Fruit fly (Drosophila melanogaster): ENCODE results near the gene Nhe2.

Nhe2 gene

dm6 chr2L:21163311-21163842, 59.0 kb downstream of the Nhe2 start, which contains the start of gene Noc2 (continued):
- TF ChIP-seq ci (GFP tag; IDR thresholded peaks at IDR 0.05) (0 out of 3 replicates have a peak, but pooled peaks have one; percentile 40), oc (tag; optimal IDR thresholded peaks at IDR 0.05) (no peak), fd64A (GFP tag; optimal IDR thresholded peaks at IDR 0.05) (no peak), Usf (GFP tag; optimal IDR thresholded peaks at IDR 0.05) (peak; percentile 24), emc (GFP tag; optimal IDR thresholded peaks at IDR 0.05) (no peak), Vsx1 (GFP tag; optimal IDR thresholded peaks at IDR 0.05) (no peak), CG30403 (GFP tag; optimal IDR thresholded peaks at IDR 0.05) (peak; percentile 63), hb (GFP tag; IDR thresholded peaks at IDR 0.05; ENCODE audit: partially characterized antibody) (no peak), CG2199 (GFP tag; IDR thresholded peaks at IDR 0.05) (no peak), CG10209 (GFP tag; optimal IDR thresholded peaks at IDR 0.05) (peak; percentile 27), btn (GFP tag; optimal IDR thresholded peaks at IDR 0.05) (no peak), CG2202 (tag; optimal IDR thresholded peaks at IDR 0.05) (no peak), chn (GFP tag; optimal IDR thresholded peaks at IDR 0.05) (peak; percentile 36), CG7839 (tag; optimal IDR thresholded peaks at IDR 0.05) (peak; percentile 49), Adf1 (GFP tag; IDR thresholded peaks at IDR 0.05) (no peak), fd102C (GFP tag; optimal IDR thresholded peaks at IDR 0.05) (no peak), CG10147 (GFP tag; optimal IDR thresholded peaks at IDR 0.05) (no peak), Ssrp (tag; optimal IDR thresholded peaks at IDR 0.05) (peak; percentile 29), Atf-2 (GFP tag; optimal IDR thresholded peaks at IDR 0.05) (no peak), al (GFP tag; IDR thresholded peaks at IDR 0.05) (peak; percentile 46; the same call in 1 of the 2 replicates), tgo (GFP tag; IDR thresholded peaks at IDR 0.05) (peak; percentile 46; the same call in 2 of the 3 replicates), jigr1 (GFP tag; IDR thresholded peaks at IDR 0.05) (peak; percentile 47; the same call in 2 of the 3 replicates), Mad (GFP tag; optimal IDR thresholded peaks at IDR 0.05) (peak; percentile 13), vfl (GFP tag; optimal IDR thresholded peaks at IDR 0.05) (no peak), CG16779 (GFP tag; IDR thresholded peaks at IDR 0.05) (peak; percentile 65), CG33213 (GFP tag; optimal IDR thresholded peaks at IDR 0.05) (peak; percentile 45), E2f1 (GFP tag; IDR thresholded peaks at IDR 0.05) (peak; percentile 51), CG13296 (GFP tag; optimal IDR thresholded peaks at IDR 0.05) (peak; percentile 21), CG14667 (GFP tag; IDR thresholded peaks at IDR 0.05) (peak; percentile 43), eve (GFP tag; optimal IDR thresholded peaks at IDR 0.05) (no peak), CG10462 (GFP tag; optimal IDR thresholded peaks at IDR 0.05) (peak; percentile 6), Dll (GFP tag; IDR thresholded peaks at IDR 0.05; ENCODE audit: partially characterized antibody) (no peak), insv (GFP tag; optimal IDR thresholded peaks at IDR 0.05) (no peak), Hmr (GFP tag; optimal IDR thresholded peaks at IDR 0.05) (peak; percentile 25), CG1603 (tag; optimal IDR thresholded peaks at IDR 0.05) (peak; percentile 51), ase (GFP tag; IDR thresholded peaks at IDR 0.05) (peak; percentile 37; the same call in 1 of the 3 replicates), CG9437 (GFP tag; optimal IDR thresholded peaks at IDR 0.05) (peak; percentile 14), CoRest (tag; optimal IDR thresholded peaks at IDR 0.05) (peak; percentile 60), CG34376 (GFP tag; optimal IDR thresholded peaks at IDR 0.05) (no peak), Deaf1 (tag; optimal IDR thresholded peaks at IDR 0.05) (no peak), Fer1 (GFP tag; optimal IDR thresholded peaks at IDR 0.05) (peak; percentile 4), grn (GFP tag; optimal IDR thresholded peaks at IDR 0.05) (no peak), CG10979 (tag; optimal IDR thresholded peaks at IDR 0.05) (peak; percentile 36), CG5245 (GFP tag; optimal IDR thresholded peaks at IDR 0.05) (peak; percentile 26), CG16815 (GFP tag; optimal IDR thresholded peaks at IDR 0.05) (no peak), CG2120 (GFP tag; optimal IDR thresholded peaks at IDR 0.05) (peak; percentile 58), dpn (GFP tag; optimal IDR thresholded peaks at IDR 0.05) (peak; percentile 34 to 42), br (optimal IDR thresholded peaks at IDR 0.05) (no peak), CG17912 (GFP tag; optimal IDR thresholded peaks at IDR 0.05) (no peak), sna (GFP tag; IDR thresholded peaks at IDR 0.05; ENCODE audit: partially characterized antibody) (no peak), cwo (GFP tag; optimal IDR thresholded peaks at IDR 0.05) (peak; percentile 46)

Measured in whole organism, embryonic.